Worm (Caenorhabditis elegans): Measurements from ENCODE around the gene sru-8.
A peak's percentile ranks its signal among the peaks of the same experiment; 100 is the strongest.

The sru-8 gene

ce11 chrV:9859863-9860262 is 16.2 kb downstream of the sru-8 start, which contains the start of gene lsy-12:
lsy-12 (minus strand) TSS chrV:9859963.
- TF ChIP-seq nhr-179 (tag; optimal IDR thresholded peaks at IDR 0.05), result no peak
- TF ChIP-seq attf-3 (GFP tag; conservative IDR thresholded peaks at IDR 0.05), result no peak
- TF ChIP-seq lin-54 (GFP tag; optimal IDR thresholded peaks at IDR 0.05), result no peak
- TF ChIP-seq unc-62 (GFP tag; optimal IDR thresholded peaks at IDR 0.05), result no peak
- TF ChIP-seq gei-17 (GFP tag; optimal IDR thresholded peaks at IDR 0.05), result no peak

ce11 chrV:9860337-9860736 is 16.7 kb downstream of the sru-8 start:
- TF ChIP-seq nfyb-1 (GFP tag; IDR thresholded peaks at IDR 0.05), result peak; percentile 92
- no peak for TF ChIP-seq ekl-4 (GFP tag; IDR thresholded peaks at IDR 0.05)

ce11 chrV:9868311-9868710 is 24.6 kb downstream of the sru-8 start, which contains the start of gene srab-17:
srab-17 (minus strand) TSS chrV:9868411.
- TF ChIP-seq ztf-28 (GFP tag; IDR thresholded peaks at IDR 0.05) (no peak), nhr-90 (tag; optimal IDR thresholded peaks at IDR 0.05) (no peak), mes-4 (tag; optimal IDR thresholded peaks at IDR 0.05) (no peak), C06A6.2 (GFP tag; conservative IDR thresholded peaks at IDR 0.05) (no peak), repo-1 (tag; optimal IDR thresholded peaks at IDR 0.05) (no peak), madf-6 (GFP tag; IDR thresholded peaks at IDR 0.05) (no peak), B0261.1 (tag; optimal IDR thresholded peaks at IDR 0.05) (no peak), madf-10 (tag; optimal IDR thresholded peaks at IDR 0.05) (no peak), F52B5.7 (tag; optimal IDR thresholded peaks at IDR 0.05) (no peak), lag-1 (GFP tag; IDR thresholded peaks at IDR 0.05) (no peak), nhr-27 (tag; optimal IDR thresholded peaks at IDR 0.05) (no peak), dpl-1 (GFP tag; optimal IDR thresholded peaks at IDR 0.05) (no peak), B0336.3 (GFP tag; IDR thresholded peaks at IDR 0.05) (no peak), somi-1 (GFP tag; optimal IDR thresholded peaks at IDR 0.05) (no peak), ets-4 (GFP tag; optimal IDR thresholded peaks at IDR 0.05) (no peak), tbx-9 (tag; optimal IDR thresholded peaks at IDR 0.05; ENCODE audit: borderline replicate concordance) (no peak), hlh-12 (tag; optimal IDR thresholded peaks at IDR 0.05) (no peak)

ce11 chrV:9871339-9871738 is 27.7 kb downstream of the sru-8 start, which contains the start of gene srab-18:
srab-18 (minus strand) TSS chrV:9871439.
- no peak for TF ChIP-seq nfya-1 (tag; optimal IDR thresholded peaks at IDR 0.05; ENCODE audit: borderline replicate concordance, insufficient read depth)
- no peak for TF ChIP-seq F22D6.2 (tag; optimal IDR thresholded peaks at IDR 0.05)
- TF ChIP-seq B0035.1 (tag; optimal IDR thresholded peaks at IDR 0.05), result no peak
- no peak for TF ChIP-seq madf-3 (GFP tag; IDR thresholded peaks at IDR 0.05)

- TF ChIP-seq hlh-26 (GFP tag; conservative IDR thresholded peaks at IDR 0.05) (no peak), unc-62 (GFP tag; optimal IDR thresholded peaks at IDR 0.05) (no peak), tbx-9 (tag; optimal IDR thresholded peaks at IDR 0.05; ENCODE audit: borderline replicate concordance) (no peak), F39B2.1 (GFP tag; IDR thresholded peaks at IDR 0.05) (no peak), F10E7.11 (tag; optimal IDR thresholded peaks at IDR 0.05) (no peak)
Measured at ce11 chrV:9879404-9879803, 35.7 kb downstream of the sru-8 start, which contains the start of gene srab-26. srab-26 (minus strand) TSS chrV:9879504.

ce11 chrV:9879867-9880266 is 36.2 kb downstream of the sru-8 start, which contains the start of gene sdz-31:
sdz-31 (plus strand) TSS chrV:9880167.
- TF ChIP-seq tbx-9 (tag; optimal IDR thresholded peaks at IDR 0.05; ENCODE audit: borderline replicate concordance), result no peak
- TF ChIP-seq ceh-91 (GFP tag; IDR thresholded peaks at IDR 0.05), result no peak
- no peak for TF ChIP-seq madf-10 (tag; optimal IDR thresholded peaks at IDR 0.05)
- TF ChIP-seq tlf-1 (GFP tag; optimal IDR thresholded peaks at IDR 0.05), result no peak
- no peak for TF ChIP-seq snpc-1.1 (tag; optimal IDR thresholded peaks at IDR 0.05; ENCODE audit: insufficient read depth)
- TF ChIP-seq Y53G8AR.9 (GFP tag; conservative IDR thresholded peaks at IDR 0.05), result no peak
- no peak for TF ChIP-seq dox-1 (GFP tag; IDR thresholded peaks at IDR 0.05)
- no peak for TF ChIP-seq ztf-3 (GFP tag; optimal IDR thresholded peaks at IDR 0.05)
- no peak for TF ChIP-seq unc-130 (GFP tag; optimal IDR thresholded peaks at IDR 0.05)
- no peak for TF ChIP-seq nhr-90 (tag; optimal IDR thresholded peaks at IDR 0.05)
- TF ChIP-seq mel-28 (tag; optimal IDR thresholded peaks at IDR 0.05; ENCODE audit: borderline replicate concordance), result no peak
- no peak for TF ChIP-seq chd-7 (tag; optimal IDR thresholded peaks at IDR 0.05)
- no peak for TF ChIP-seq lin-40 (tag; optimal IDR thresholded peaks at IDR 0.05)
- TF ChIP-seq attf-5 (GFP tag; optimal IDR thresholded peaks at IDR 0.05), result no peak

Data from whole organism, young adult.